Fruit fly (Drosophila melanogaster) whole organism, pupa: Measurements from ENCODE around the gene CG9555.

Source experiments
- CG10348 ChIP-seq: fragments of 200-800 bp; sonication (Bioruptor generic); IDR thresholded peaks from 2 replicates; pipeline ENCODE4 v1.3.6; 2022; ENCODE audit warnings: missing biosample characterization, missing genetic modification characterization
- CG12605 ChIP-seq: fragments of 200-800 bp; sonication (Bioruptor generic); IDR thresholded peaks from 2 replicates; pipeline ENCODE4 v1.3.6; 2022; ENCODE audit warnings: missing biosample characterization, missing genetic modification characterization
- CG13204 ChIP-seq: fragments of 200-800 bp; sonication (Bioruptor generic); optimal IDR thresholded peaks from 2 replicates; lab custom pipeline; 2018; ENCODE audit warnings: missing biosample characterization, mild to moderate bottlenecking, missing genetic modification characterization, moderate library complexity
- CG14655 ChIP-seq: fragments of 200-800 bp; sonication (Bioruptor generic); optimal IDR thresholded peaks from 3 replicates; lab custom pipeline; 2017; ENCODE audit warnings: mild to moderate bottlenecking, missing biosample characterization, missing genetic modification reagents, missing genetic modification characterization
- CG15710 ChIP-seq: fragments of 200-800 bp; sonication (Bioruptor generic); optimal IDR thresholded peaks from 2 replicates; lab custom pipeline; 2018; ENCODE audit warnings: missing biosample characterization, mild to moderate bottlenecking, missing genetic modification characterization, moderate library complexity
- CG17806 ChIP-seq: fragments of 200-800 bp; sonication (Bioruptor generic); optimal IDR thresholded peaks from 2 replicates; lab custom pipeline; 2018; ENCODE audit warnings: missing biosample characterization, mild to moderate bottlenecking, missing genetic modification characterization, moderate library complexity
- CG32121 ChIP-seq: fragments of 200-800 bp; sonication (Bioruptor generic); IDR thresholded peaks from 2 replicates; pipeline ENCODE4 v1.3.6; 2022; ENCODE audit warnings: missing biosample characterization, missing genetic modification characterization
- CG34367 ChIP-seq: fragments of 200-800 bp; sonication (Bioruptor generic); optimal IDR thresholded peaks from 2 replicates; lab custom pipeline; 2018; ENCODE audit warnings: missing biosample characterization, mild to moderate bottlenecking, missing genetic modification characterization
- CG4496 ChIP-seq: fragments of 200-800 bp; sonication (Bioruptor generic); IDR thresholded peaks from 3 replicates; pipeline ENCODE4 v1.3.6; 2022; ENCODE audit warnings: missing biosample characterization, missing genetic modification characterization
- CG8159 ChIP-seq: fragments of 200-800 bp; sonication (Bioruptor generic); optimal IDR thresholded peaks from 3 replicates; lab custom pipeline; 2018; ENCODE audit warnings: missing biosample characterization, mild to moderate bottlenecking, missing genetic modification characterization, moderate library complexity
- CG8301 ChIP-seq: fragments of 200-800 bp; sonication (Bioruptor generic); optimal IDR thresholded peaks from 2 replicates; lab custom pipeline; 2018; ENCODE audit warnings: missing biosample characterization, mild to moderate bottlenecking, missing genetic modification characterization
- CG9948 ChIP-seq: fragments of 200-800 bp; sonication (Bioruptor generic); optimal IDR thresholded peaks from 2 replicates; lab custom pipeline; 2018; ENCODE audit warnings: missing biosample characterization, mild to moderate bottlenecking, missing genetic modification characterization, moderate library complexity
- D1 ChIP-seq: fragments of 200-800 bp; sonication (Bioruptor generic); optimal IDR thresholded peaks from 2 replicates; lab custom pipeline; 2018; ENCODE audit warnings: missing biosample characterization, mild to moderate bottlenecking, missing genetic modification characterization, moderate library complexity
- EcR ChIP-seq: fragments of 200-800 bp; sonication (Bioruptor generic); optimal IDR thresholded peaks from 3 replicates; lab custom pipeline; 2019; ENCODE audit warnings: missing biosample characterization, missing genetic modification characterization, mild to moderate bottlenecking, moderate library complexity, missing genetic modification reagents
- Ets98B ChIP-seq: fragments of 200-800 bp; sonication (Bioruptor generic); IDR thresholded peaks from 2 replicates; pipeline ENCODE4 v1.3.6; 2022; ENCODE audit warnings: missing biosample characterization, missing genetic modification characterization
- Pif1A ChIP-seq: fragments of 200-800 bp; sonication (Bioruptor generic); optimal IDR thresholded peaks from 3 replicates; lab custom pipeline; 2016; ENCODE audit warnings: missing biosample characterization, missing genetic modification characterization
- Pif1B ChIP-seq: fragments of 200-800 bp; sonication (Bioruptor generic); optimal IDR thresholded peaks from 3 replicates; lab custom pipeline; 2016; ENCODE audit warnings: missing biosample characterization, missing genetic modification characterization
- Snoo ChIP-seq: fragments of 200-800 bp; sonication (Bioruptor generic); optimal IDR thresholded peaks from 3 replicates; lab custom pipeline; 2017; ENCODE audit warnings: missing biosample characterization, mild to moderate bottlenecking, missing genetic modification characterization, inconsistent platforms
- fd96Ca ChIP-seq: fragments of 200-800 bp; sonication (Bioruptor generic); IDR thresholded peaks from 3 replicates; pipeline ENCODE4 v1.3.6; 2022; ENCODE audit warnings: missing biosample characterization, missing genetic modification characterization
- gl ChIP-seq: fragments of 200-800 bp; sonication (Bioruptor generic); optimal IDR thresholded peaks from 2 replicates; lab custom pipeline; 2018; ENCODE audit warnings: missing biosample characterization, mild to moderate bottlenecking, missing genetic modification characterization
- rn ChIP-seq: fragments of 200-800 bp; sonication (Bioruptor generic); IDR thresholded peaks from 2 replicates; pipeline ENCODE4 v1.3.6; 2022; ENCODE audit warnings: missing biosample characterization, missing genetic modification characterization

The CG9555 gene

DNA sequence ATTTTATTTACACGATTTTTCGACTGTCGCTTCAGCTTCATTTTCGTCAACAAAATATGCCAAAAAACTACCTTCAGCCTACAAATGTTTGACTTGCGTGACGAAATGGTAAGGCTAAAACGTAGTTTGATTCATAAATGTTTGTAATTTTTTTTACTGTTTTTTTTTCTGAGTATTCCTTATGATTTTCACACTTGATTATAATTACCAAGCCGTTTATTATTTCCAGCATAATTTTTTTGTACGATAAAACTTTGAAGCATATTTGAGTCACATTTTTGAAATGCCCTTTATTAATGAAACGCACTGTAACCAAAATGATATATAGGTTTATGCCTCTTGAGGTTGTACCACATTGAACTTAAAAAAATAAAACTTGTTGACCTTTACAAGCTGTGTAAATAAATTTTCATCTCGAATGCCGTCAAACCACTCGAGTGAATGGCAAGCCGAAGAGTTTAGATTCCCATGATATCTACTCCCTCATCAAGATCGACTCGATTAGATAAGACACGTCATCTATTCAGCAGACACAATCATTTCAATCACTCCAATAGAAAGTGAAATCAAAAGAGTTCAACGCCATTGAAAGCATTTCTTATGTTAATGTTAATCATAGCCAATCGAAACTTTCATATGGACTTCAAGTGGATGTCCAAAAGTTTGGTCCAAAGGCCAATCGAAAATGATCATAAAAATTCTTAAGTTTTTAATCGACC lies 8.8 kb upstream of the CG9555 start:
- TF ChIP-seq CG10348 (no peak), gl (tag; lab: Kevin White, UChicago) (no peak), Snoo (tag; lab: Kevin White, UChicago) (no peak), CG12605 (no peak), Ets98B (no peak), CG9948 (tag; lab: Kevin White, UChicago) (no peak), CG8301 (tag; lab: Kevin White, UChicago) (no peak), CG32121 (GFP tag; lab: Robert Waterston, UW) (no peak), CG13204 (GFP tag; lab: Kevin White, UChicago) (no peak), rn (GFP tag; lab: Robert Waterston, UW) (no peak), D1 (tag; lab: Kevin White, UChicago) (no peak), Pif1B (GFP tag; lab: Kevin White, UChicago) (no peak), CG14655 (GFP tag; lab: Kevin White, UChicago) (no peak), CG17806 (tag; lab: Kevin White, UChicago) (no peak), CG34367 (tag; lab: Kevin White, UChicago) (no peak)

DNA sequence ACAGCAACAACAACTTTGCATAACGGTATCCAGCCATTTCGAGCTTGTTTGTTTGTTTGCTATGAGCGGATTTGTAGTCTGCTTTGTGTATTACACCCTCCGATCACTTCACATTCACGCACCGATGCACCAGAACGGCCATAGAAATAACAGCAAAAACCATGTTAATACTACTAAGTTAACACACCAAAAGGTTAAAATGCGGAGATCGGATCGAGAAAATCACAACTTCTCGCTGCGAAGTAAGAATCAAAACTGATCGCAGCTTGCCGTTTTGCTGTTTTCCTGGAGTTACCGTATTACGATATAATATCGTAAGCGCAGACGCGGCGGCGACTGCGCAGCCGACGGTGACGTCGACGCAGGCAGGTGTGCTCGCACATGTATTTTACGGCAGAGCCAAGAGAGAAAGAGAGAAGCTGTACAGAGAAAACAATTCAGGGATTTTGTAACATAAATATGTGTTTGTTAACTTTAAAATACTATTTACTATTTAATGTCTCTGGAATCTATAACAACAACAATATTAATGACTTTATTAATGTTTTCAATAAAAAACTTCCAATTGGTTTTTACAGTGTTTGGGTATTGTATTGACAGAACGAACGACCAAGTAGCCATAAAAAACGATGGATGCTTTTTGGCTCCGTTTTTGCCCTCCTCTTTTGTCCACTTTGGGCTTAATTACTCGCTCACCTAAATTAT lies 6.8 kb upstream of the CG9555 start, which contains the start of gene CG13101:
TSS of gene CG13101 (minus strand) at position 259 of the 705 bp plus-strand sequence.
- TF ChIP-seq CG13204 (GFP tag; lab: Kevin White, UChicago) (peak; percentile 63), gl (tag; lab: Kevin White, UChicago) (peak; percentile 78), Snoo (tag; lab: Kevin White, UChicago) (peak; percentile 90), rn (GFP tag; lab: Robert Waterston, UW) (peak; percentile 96), D1 (tag; lab: Kevin White, UChicago) (peak; percentile 90), CG10348 (peak; percentile 84; the same call in 1 of the 2 replicates), CG17806 (tag; lab: Kevin White, UChicago) (peak; percentile 93), fd96Ca (peak; percentile 89), CG12605 (peak; percentile 98), CG9948 (tag; lab: Kevin White, UChicago) (peak; percentile 93), CG15710 (tag; lab: Kevin White, UChicago) (peak; percentile 94), CG14655 (GFP tag; lab: Kevin White, UChicago) (peak; percentile 95), Ets98B (peak; percentile 96), CG34367 (tag; lab: Kevin White, UChicago) (peak; percentile 92), CG8159 (tag; lab: Kevin White, UChicago) (peak; percentile 93), CG32121 (GFP tag; lab: Robert Waterston, UW) (peak; percentile 97), CG8301 (tag; lab: Kevin White, UChicago) (peak; percentile 95), EcR (GFP tag; lab: Kevin White, UChicago) (no peak), CG4496 (GFP tag; lab: Robert Waterston, UW) (peak; percentile 96), Pif1B (GFP tag; lab: Kevin White, UChicago) (peak; percentile 92), Pif1A (GFP tag; lab: Kevin White, UChicago) (peak; percentile 85)

DNA sequence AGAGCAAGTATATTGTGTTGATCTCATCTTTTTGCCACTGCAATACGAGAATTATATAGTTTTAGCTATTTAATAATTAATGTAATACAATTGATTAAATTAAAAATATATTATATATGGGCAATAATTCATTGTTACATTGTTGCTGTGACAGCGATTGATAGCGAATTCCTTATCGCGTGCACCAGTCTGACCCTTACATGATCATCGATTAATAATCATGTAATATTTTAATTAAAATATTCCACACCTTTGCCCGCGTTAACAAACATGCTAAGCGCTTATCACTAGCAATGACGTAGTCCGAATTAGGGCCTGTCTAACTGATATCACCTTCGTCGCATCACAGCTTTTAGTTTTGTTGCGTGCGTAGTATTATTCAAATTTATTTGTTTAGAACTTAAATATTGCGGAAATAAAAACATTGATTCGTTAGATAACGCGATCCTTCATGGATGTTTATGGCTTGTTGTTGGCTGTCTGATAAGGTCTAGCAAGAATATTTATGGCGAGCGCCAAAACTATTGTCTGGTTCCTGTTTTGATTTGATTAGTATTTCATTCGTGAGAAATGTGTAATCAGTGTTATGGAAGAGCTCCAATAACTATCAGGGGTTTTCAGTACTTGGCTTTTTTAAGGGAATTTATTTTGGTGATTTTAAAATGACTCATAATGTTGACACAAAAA lies 4.1 kb upstream of the CG9555 start:
- TF ChIP-seq rn (GFP tag; lab: Robert Waterston, UW): no peak
- no peak for TF ChIP-seq EcR (GFP tag; lab: Kevin White, UChicago)
- TF ChIP-seq CG15710 (tag; lab: Kevin White, UChicago): no peak
- TF ChIP-seq Ets98B: no peak
- no peak for TF ChIP-seq fd96Ca
- TF ChIP-seq CG12605: no peak
- no peak for TF ChIP-seq Pif1A (GFP tag; lab: Kevin White, UChicago)
- TF ChIP-seq CG13204 (GFP tag; lab: Kevin White, UChicago): no peak
- TF ChIP-seq CG10348: no peak
- TF ChIP-seq CG8159 (tag; lab: Kevin White, UChicago): no peak
- no peak for TF ChIP-seq CG4496 (GFP tag; lab: Robert Waterston, UW)
- TF ChIP-seq CG17806 (tag; lab: Kevin White, UChicago): no peak
- no peak for TF ChIP-seq CG9948 (tag; lab: Kevin White, UChicago)
- TF ChIP-seq Pif1B (GFP tag; lab: Kevin White, UChicago): no peak

DNA sequence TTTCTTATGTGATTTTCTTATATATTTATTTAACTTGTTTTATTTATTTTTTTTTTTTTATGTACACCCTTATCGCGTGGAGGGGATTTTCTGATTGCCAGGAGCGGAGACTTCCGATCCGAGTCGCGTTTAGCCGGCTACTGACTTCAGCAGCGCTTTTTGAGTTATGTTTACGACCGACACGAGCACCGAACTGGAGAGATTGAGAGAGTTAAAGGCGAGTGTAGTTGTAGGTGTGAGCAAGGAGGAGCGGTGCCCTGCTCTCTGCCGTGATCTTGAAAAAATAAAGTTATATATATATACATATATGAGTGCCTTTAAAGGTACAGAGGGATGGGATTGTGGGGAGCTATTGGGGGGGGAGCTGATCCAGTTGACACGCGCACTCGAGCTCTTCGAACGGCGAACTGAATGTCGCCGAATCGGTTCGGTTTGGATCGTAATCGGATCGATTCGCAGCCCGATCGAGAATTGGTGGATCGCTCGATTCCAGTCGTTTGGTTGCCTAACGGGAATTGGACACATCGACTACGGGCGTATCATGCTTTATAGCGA lies 2.4 kb upstream of the CG9555 start, which contains the start of gene rost:
TSS of gene rost (minus strand) at position 503 of the 555 bp plus-strand sequence.
- TF ChIP-seq D1 (tag; lab: Kevin White, UChicago) (no peak), CG12605 (no peak), CG15710 (tag; lab: Kevin White, UChicago) (peak; percentile 26), CG14655 (GFP tag; lab: Kevin White, UChicago) (no peak), CG17806 (tag; lab: Kevin White, UChicago) (no peak), CG4496 (GFP tag; lab: Robert Waterston, UW) (peak; percentile 38; the same call in 1 of the 3 replicates), EcR (GFP tag; lab: Kevin White, UChicago) (peak; percentile 72), CG10348 (no peak), CG34367 (tag; lab: Kevin White, UChicago) (peak; percentile 9), gl (tag; lab: Kevin White, UChicago) (no peak), Pif1B (GFP tag; lab: Kevin White, UChicago) (peak; percentile 65), CG13204 (GFP tag; lab: Kevin White, UChicago) (peak; percentile 55), Snoo (tag; lab: Kevin White, UChicago) (no peak), fd96Ca (no peak; the same call in 2 of the 3 replicates), rn (GFP tag; lab: Robert Waterston, UW) (no peak), Pif1A (GFP tag; lab: Kevin White, UChicago) (peak; percentile 7), CG32121 (GFP tag; lab: Robert Waterston, UW) (no peak), CG8159 (tag; lab: Kevin White, UChicago) (peak; percentile 34), CG9948 (tag; lab: Kevin White, UChicago) (no peak)
